Worm (Caenorhabditis elegans): ENCODE data around the gene H40L08.9.

H40L08.9 gene

ce11 chrX:15076909-15077308 lies 629 bp upstream of the H40L08.9 start:
- TF ChIP-seq Y56A3A.18 (GFP tag; IDR thresholded peaks at IDR 0.05), result 0 out of 2 replicates have a peak, but pooled peaks have one; percentile 28
- TF ChIP-seq madf-6 (GFP tag; IDR thresholded peaks at IDR 0.05), result 0 out of 2 replicates have a peak, but pooled peaks have one; percentile 6
- peak; percentile 13 for TF ChIP-seq ama-1 (optimal IDR thresholded peaks at IDR 0.05)
- TF ChIP-seq ama-1 (GFP tag; optimal IDR thresholded peaks at IDR 0.05), result no peak
- no peak for TF ChIP-seq egrh-3 (GFP tag; IDR thresholded peaks at IDR 0.05)

ce11 chrX:15075170-15075569 lies 1.1 kb downstream of the H40L08.9 start:
- peak; percentile 30 for TF ChIP-seq snpc-1.1 (tag; optimal IDR thresholded peaks at IDR 0.05; ENCODE audit: insufficient read depth)
- TF ChIP-seq Y95B8A.8 (GFP tag; IDR thresholded peaks at IDR 0.05), result 0 out of 2 replicates have a peak, but pooled peaks have one; percentile 7
- no peak for TF ChIP-seq madf-10 (tag; optimal IDR thresholded peaks at IDR 0.05)
- TF ChIP-seq snpc-4 (GFP tag; optimal IDR thresholded peaks at IDR 0.05), result no peak
- TF ChIP-seq snpc-4 (tag; optimal IDR thresholded peaks at IDR 0.05), result peak in 2 of 4 experiments; percentile 51 to 80

- no peak for TF ChIP-seq F57C9.4 (tag; optimal IDR thresholded peaks at IDR 0.05)
- TF ChIP-seq zfh-2 (GFP tag; conservative IDR thresholded peaks at IDR 0.05), result no peak
- no peak for TF ChIP-seq zim-3 (tag; optimal IDR thresholded peaks at IDR 0.05)
- no peak for TF ChIP-seq lag-1 (GFP tag; IDR thresholded peaks at IDR 0.05)
- TF ChIP-seq lin-35 (GFP tag; optimal IDR thresholded peaks at IDR 0.05), result no peak
- peak; percentile 22 for TF ChIP-seq snpc-1.1 (tag; optimal IDR thresholded peaks at IDR 0.05; ENCODE audit: insufficient read depth)
- TF ChIP-seq sea-2 (GFP tag; IDR thresholded peaks at IDR 0.05), result no peak
- TF ChIP-seq snpc-4 (GFP tag; optimal IDR thresholded peaks at IDR 0.05), result peak; percentile 29
- peak in 2 of 4 experiments; percentile 88 to 91 for TF ChIP-seq snpc-4 (tag; optimal IDR thresholded peaks at IDR 0.05)
- no peak for TF ChIP-seq madf-8 (GFP tag; conservative IDR thresholded peaks at IDR 0.05)
- no peak for TF ChIP-seq madf-6 (GFP tag; IDR thresholded peaks at IDR 0.05)
- no peak for TF ChIP-seq let-607 (tag; optimal IDR thresholded peaks at IDR 0.05)
- no peak for TF ChIP-seq attf-5 (GFP tag; optimal IDR thresholded peaks at IDR 0.05)
- no peak for TF ChIP-seq Y95B8A.8 (GFP tag; IDR thresholded peaks at IDR 0.05)
- peak; percentile 35; the same call in 1 of the 2 replicates for TF ChIP-seq hmg-1.2 (GFP tag; IDR thresholded peaks at IDR 0.05)
Observed at ce11 chrX:15073479-15073878, 2.8 kb downstream of the H40L08.9 start.

- TF ChIP-seq F49E8.2 (tag; optimal IDR thresholded peaks at IDR 0.05; ENCODE audit: insufficient read depth), result no peak
Observed at ce11 chrX:15072877-15073276, 3.4 kb downstream of the H40L08.9 start.

- TF ChIP-seq snpc-4 (GFP tag; optimal IDR thresholded peaks at IDR 0.05) (peak; percentile 51), snpc-4 (tag; optimal IDR thresholded peaks at IDR 0.05) (peak in 3 of 4 experiments; percentile 50 to 88 (median 82)), F10E7.11 (tag; optimal IDR thresholded peaks at IDR 0.05) (no peak), mel-28 (tag; optimal IDR thresholded peaks at IDR 0.05; ENCODE audit: borderline replicate concordance) (no peak), snpc-1.3 (tag; optimal IDR thresholded peaks at IDR 0.05; ENCODE audit: insufficient read depth) (no peak), xnd-1 (tag; optimal IDR thresholded peaks at IDR 0.05) (no peak), Y53G8AR.9 (GFP tag; conservative IDR thresholded peaks at IDR 0.05) (no peak), F57C9.4 (tag; optimal IDR thresholded peaks at IDR 0.05) (no peak), mxl-1 (tag; optimal IDR thresholded peaks at IDR 0.05) (no peak), athp-1 (tag; optimal IDR thresholded peaks at IDR 0.05) (no peak), hmg-20 (GFP tag; IDR thresholded peaks at IDR 0.05) (no peak), snpc-1.1 (tag; optimal IDR thresholded peaks at IDR 0.05; ENCODE audit: insufficient read depth) (peak; percentile 67), lin-40 (tag; optimal IDR thresholded peaks at IDR 0.05) (no peak), hlh-12 (tag; optimal IDR thresholded peaks at IDR 0.05) (no peak), unc-130 (GFP tag; optimal IDR thresholded peaks at IDR 0.05) (no peak), ceh-40 (GFP tag; IDR thresholded peaks at IDR 0.05) (no peak), F49E8.2 (tag; optimal IDR thresholded peaks at IDR 0.05; ENCODE audit: insufficient read depth) (no peak), zfh-2 (GFP tag; conservative IDR thresholded peaks at IDR 0.05) (peak; percentile 82), sdz-38 (tag; optimal IDR thresholded peaks at IDR 0.05) (no peak), B0336.3 (GFP tag; IDR thresholded peaks at IDR 0.05) (no peak), somi-1 (GFP tag; optimal IDR thresholded peaks at IDR 0.05) (no peak), fkh-3 (tag; optimal IDR thresholded peaks at IDR 0.05) (no peak), ets-4 (GFP tag; optimal IDR thresholded peaks at IDR 0.05) (no peak), Y67H2A.10 (GFP tag; conservative IDR thresholded peaks at IDR 0.05) (no peak), egrh-3 (GFP tag; IDR thresholded peaks at IDR 0.05) (peak; percentile 21; the same call in 1 of the 2 replicates), ceh-58 (GFP tag; IDR thresholded peaks at IDR 0.05) (no peak)
Observed at ce11 chrX:15070137-15070536, 6.1 kb downstream of the H40L08.9 start.

All from whole organism, young adult.